Fruit fly (Drosophila melanogaster) whole organism, prepupa: ENCODE results near the gene CG8814.

Experiments used
- CG11902 ChIP-seq: fragments of 200-800 bp; sonication (Bioruptor generic); optimal IDR thresholded peaks from 3 replicates; lab custom pipeline; 2016; ENCODE audit warnings: missing biosample characterization, missing genetic modification characterization
- CG15336 ChIP-seq: fragments of 200-800 bp; sonication (Bioruptor generic); IDR thresholded peaks from 2 replicates; pipeline ENCODE4 v1.3.6; 2022; ENCODE audit warnings: missing biosample characterization, missing genetic modification characterization
- CG4318 ChIP-seq: fragments of 200-800 bp; sonication (Bioruptor generic); optimal IDR thresholded peaks from 3 replicates; lab custom pipeline; 2017; ENCODE audit warnings: missing biosample characterization, mild to moderate bottlenecking, missing genetic modification characterization
- CG6808 ChIP-seq: fragments of 200-800 bp; sonication (Bioruptor generic); optimal IDR thresholded peaks from 3 replicates; lab custom pipeline; 2017; ENCODE audit warnings: missing biosample characterization, missing genetic modification characterization, mild to moderate bottlenecking, moderate library complexity, missing genetic modification reagents
- CG9139 ChIP-seq: fragments of 200-800 bp; sonication (Bioruptor generic); optimal IDR thresholded peaks from 3 replicates; lab custom pipeline; 2017; ENCODE audit warnings: missing biosample characterization, mild to moderate bottlenecking, missing genetic modification characterization
- Eip78C ChIP-seq: fragments of 200-800 bp; sonication (Bioruptor generic); peaks from one replicate; lab custom pipeline; 2016; ENCODE audit warnings: missing biosample characterization, missing genetic modification characterization
- Ets21C ChIP-seq: fragments of 200-800 bp; sonication (Bioruptor generic); optimal IDR thresholded peaks from 3 replicates; lab custom pipeline; 2016; ENCODE audit warnings: missing biosample characterization, missing genetic modification characterization
- OdsH ChIP-seq: fragments of 200-800 bp; sonication (Bioruptor generic); optimal IDR thresholded peaks from 3 replicates; lab custom pipeline; 2016; ENCODE audit warnings: missing biosample characterization, missing genetic modification characterization

DNA sequence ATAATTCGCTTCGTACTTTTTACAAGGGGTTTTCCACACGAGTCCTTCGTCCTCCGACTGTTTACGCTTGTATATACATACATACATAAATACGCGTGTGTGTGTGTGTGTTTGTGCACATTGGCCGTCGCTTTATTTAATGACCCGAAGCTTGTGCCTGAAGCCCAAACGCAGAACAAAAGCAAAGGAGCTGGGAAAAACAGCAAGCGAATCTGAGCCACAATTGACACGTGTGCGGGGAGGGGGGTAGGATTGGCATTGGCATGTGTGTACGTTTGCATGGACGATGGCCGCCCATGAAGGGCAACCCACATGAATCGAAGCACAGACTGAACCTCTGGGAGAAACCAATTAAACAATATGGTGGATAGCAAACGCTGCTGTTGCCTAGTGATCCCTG lies 19.7 kb downstream of the CG8814 start:
- TF ChIP-seq CG6808 (GFP tag; lab: Kevin White, UChicago) (no peak), CG4318 (GFP tag; lab: Kevin White, UChicago) (no peak), Ets21C (GFP tag; lab: Kevin White, UChicago) (no peak), CG11902 (GFP tag; lab: Kevin White, UChicago) (no peak), CG9139 (no peak), OdsH (GFP tag; lab: Kevin White, UChicago) (no peak), CG15336 (GFP tag; lab: Robert Waterston, UW) (no peak), Eip78C (GFP tag; lab: Kevin White, UChicago) (no peak)
